Worm (Caenorhabditis elegans) whole organism, L1 larva: Measurements from ENCODE around the gene abhd-5.1.
A peak's percentile ranks its signal among the peaks of the same experiment; 100 is the strongest.

Experiments used
- C04F5.9 ChIP-seq: sonication (generic microtip); optimal IDR thresholded peaks from 2 replicates; lab custom pipeline; 2016; ENCODE audit warnings: missing genetic modification characterization, missing compliant biosample characterization
- C16A3.4 ChIP-seq: fragments of 150-350 bp; optimal IDR thresholded peaks from 2 replicates; lab custom pipeline; 2014; ENCODE audit warnings: missing biosample characterization, missing genetic modification characterization
- F16B12.6 ChIP-seq: fragments of 150-350 bp; optimal IDR thresholded peaks from 2 replicates; lab custom pipeline; 2014; ENCODE audit warnings: missing biosample characterization, missing genetic modification characterization
- Y116A8C.19 ChIP-seq: sonication (generic microtip); optimal IDR thresholded peaks from 2 replicates; lab custom pipeline; 2016; ENCODE audit warnings: missing compliant biosample characterization, missing genetic modification characterization, borderline replicate concordance
- aha-1 ChIP-seq: fragments of 150-350 bp; optimal IDR thresholded peaks from 2 replicates; lab custom pipeline; 2014; ENCODE audit warnings: missing biosample characterization, missing genetic modification characterization
- aly-2 ChIP-seq: fragments of 150-350 bp; optimal IDR thresholded peaks from 2 replicates; lab custom pipeline; 2014; ENCODE audit warnings: missing biosample characterization, missing genetic modification characterization
- ama-1 ChIP-seq: fragments of 150-350 bp; optimal IDR thresholded peaks from 2 replicates; lab custom pipeline; 2014
- ceh-90 ChIP-seq: sonication (generic microtip); optimal IDR thresholded peaks from 2 replicates; lab custom pipeline; 2016; ENCODE audit warnings: missing genetic modification characterization, missing compliant biosample characterization
- dpl-1 ChIP-seq, 3 experiments: fragments of 150-350 bp in 2 of 3; sonication (generic microtip) in 1 of 3; optimal IDR thresholded peaks; 2 replicates each; lab custom pipeline; 2014 to 2017; ENCODE audit warnings: missing biosample characterization in 3 of 3, missing genetic modification characterization in 3 of 3, missing genetic modification reagents in 3 of 3
- dsc-1 ChIP-seq: sonication (generic microtip); optimal IDR thresholded peaks from 2 replicates; lab custom pipeline; 2016; ENCODE audit warnings: mild to moderate bottlenecking, missing genetic modification characterization, missing compliant biosample characterization
- egl-13 ChIP-seq: sonication (generic microtip); optimal IDR thresholded peaks from 2 replicates; lab custom pipeline; 2016; ENCODE audit warnings: missing genotype, missing genetic modification reagents, missing genetic modification characterization, missing compliant biosample characterization
- egl-27 ChIP-seq, 2 experiments: fragments of 150-350 bp in 1 of 2; sonication (generic microtip); optimal IDR thresholded peaks; 3 replicates each; lab custom pipeline; 2017 to 2018; ENCODE audit warnings: missing biosample characterization in 2 of 2, missing genetic modification characterization in 2 of 2, missing genetic modification reagents in 2 of 2
- elt-2 ChIP-seq: sonication (generic microtip); optimal IDR thresholded peaks from 2 replicates; lab custom pipeline; 2016; ENCODE audit warnings: missing genetic modification characterization, mild to moderate bottlenecking, inconsistent platforms, missing compliant biosample characterization, missing genetic modification reagents
- elt-3 ChIP-seq, 6 experiments: fragments of 150-350 bp in 1 of 6; sonication (generic microtip); optimal IDR thresholded peaks; 2 replicates each; lab custom pipeline; 2017 to 2018; ENCODE audit warnings: missing biosample characterization in 6 of 6, missing genetic modification characterization in 6 of 6, inconsistent platforms in 1 of 6
- fkh-4 ChIP-seq: sonication (generic microtip); optimal IDR thresholded peaks from 2 replicates; lab custom pipeline; 2016; ENCODE audit warnings: missing compliant biosample characterization, missing genetic modification characterization, borderline replicate concordance
- fkh-8 ChIP-seq: sonication (generic microtip); optimal IDR thresholded peaks from 2 replicates; lab custom pipeline; 2016; ENCODE audit warnings: mild to moderate bottlenecking, missing genetic modification characterization, missing compliant biosample characterization
- hlh-17 ChIP-seq: fragments of 200-800 bp; sonication (Bioruptor generic); optimal IDR thresholded peaks from 2 replicates; lab custom pipeline; 2018; ENCODE audit warnings: missing genetic modification characterization, mild to moderate bottlenecking, missing compliant biosample characterization, moderate library complexity, borderline replicate concordance
- irx-1 ChIP-seq: sonication (generic microtip); optimal IDR thresholded peaks from 2 replicates; lab custom pipeline; 2016; ENCODE audit warnings: missing genetic modification characterization, missing compliant biosample characterization
- isw-1 ChIP-seq: fragments of 200-800 bp; sonication (Bioruptor generic); IDR thresholded peaks from 2 replicates; pipeline ENCODE4 v1.3.6; 2022; ENCODE audit warnings: missing genetic modification characterization, missing compliant biosample characterization
- jun-1 ChIP-seq: fragments of 150-350 bp; optimal IDR thresholded peaks from 2 replicates; lab custom pipeline; 2014; ENCODE audit warnings: missing biosample characterization, missing genetic modification reagents, missing genetic modification characterization
- lin-13 ChIP-seq: fragments of 150-350 bp; optimal IDR thresholded peaks from 2 replicates; lab custom pipeline; 2014; ENCODE audit warnings: missing biosample characterization, missing genetic modification reagents, missing genetic modification characterization
- lin-14 ChIP-seq: fragments of 200-800 bp; sonication (Bioruptor generic); optimal IDR thresholded peaks from 2 replicates; lab custom pipeline; 2018; ENCODE audit warnings: mild to moderate bottlenecking, missing genetic modification characterization, moderate library complexity, missing compliant biosample characterization
- lin-15B ChIP-seq: fragments of 150-350 bp; sonication (generic microtip); optimal IDR thresholded peaks from 3 replicates; lab custom pipeline; 2014; ENCODE audit warnings: missing biosample characterization, missing genetic modification characterization
- lin-35 ChIP-seq, 2 experiments: fragments of 150-350 bp; optimal IDR thresholded peaks; 2 replicates each; lab custom pipeline; 2014; ENCODE audit warnings: missing biosample characterization in 2 of 2, missing genetic modification characterization in 2 of 2, missing genetic modification reagents in 2 of 2
- nhr-20 ChIP-seq: sonication (generic microtip); optimal IDR thresholded peaks from 2 replicates; lab custom pipeline; 2016; ENCODE audit warnings: mild to moderate bottlenecking, missing genetic modification characterization, missing compliant biosample characterization
- nhr-237 ChIP-seq: fragments of 150-350 bp; optimal IDR thresholded peaks from 2 replicates; lab custom pipeline; 2014; ENCODE audit warnings: missing biosample characterization, missing genetic modification characterization
- nhr-71 ChIP-seq: sonication (generic microtip); optimal IDR thresholded peaks from 2 replicates; lab custom pipeline; 2016; ENCODE audit warnings: mild to moderate bottlenecking, missing genetic modification characterization, moderate library complexity, missing compliant biosample characterization
- nhr-84 ChIP-seq: sonication (generic microtip); optimal IDR thresholded peaks from 2 replicates; lab custom pipeline; 2017; ENCODE audit warnings: missing biosample characterization, missing genetic modification characterization
- nhr-85 ChIP-seq: sonication (generic microtip); peaks from one replicate; lab custom pipeline; 2016; ENCODE audit warnings: missing genetic modification characterization, inconsistent platforms, missing compliant biosample characterization
- nhr-90 ChIP-seq: sonication (generic microtip); optimal IDR thresholded peaks from 2 replicates; lab custom pipeline; 2016; ENCODE audit warnings: mild to moderate bottlenecking, missing genetic modification characterization, missing compliant biosample characterization; ENCODE audit not compliant: poor library complexity
- pqm-1 ChIP-seq: sonication (generic microtip); optimal IDR thresholded peaks from 3 replicates; lab custom pipeline; 2017; ENCODE audit warnings: missing biosample characterization, missing genetic modification characterization
- skn-1 ChIP-seq: fragments of 150-350 bp; optimal IDR thresholded peaks from 2 replicates; lab custom pipeline; 2014; ENCODE audit warnings: missing biosample characterization, missing genetic modification characterization
- snu-23 ChIP-seq: sonication (generic microtip); optimal IDR thresholded peaks from 2 replicates; lab custom pipeline; 2016; ENCODE audit warnings: missing genetic modification characterization, missing compliant biosample characterization
- sox-4 ChIP-seq: sonication (generic microtip); optimal IDR thresholded peaks from 2 replicates; lab custom pipeline; 2016; ENCODE audit warnings: missing genetic modification characterization, missing compliant biosample characterization
- tbx-2 ChIP-seq: sonication (generic microtip); optimal IDR thresholded peaks from 2 replicates; lab custom pipeline; 2016; ENCODE audit warnings: missing genetic modification characterization, missing compliant biosample characterization
- tlp-1 ChIP-seq: fragments of 150-350 bp; optimal IDR thresholded peaks from 2 replicates; lab custom pipeline; 2014; ENCODE audit warnings: missing biosample characterization, missing genetic modification characterization
- vab-15 ChIP-seq: sonication (generic microtip); optimal IDR thresholded peaks from 2 replicates; lab custom pipeline; 2017; ENCODE audit warnings: missing genotype, mild to moderate bottlenecking, missing genetic modification characterization, missing compliant biosample characterization
- xbp-1 ChIP-seq: sonication (generic microtip); optimal IDR thresholded peaks from 2 replicates; lab custom pipeline; 2016; ENCODE audit warnings: missing genetic modification characterization, missing compliant biosample characterization

Gene abhd-5.1

DNA sequence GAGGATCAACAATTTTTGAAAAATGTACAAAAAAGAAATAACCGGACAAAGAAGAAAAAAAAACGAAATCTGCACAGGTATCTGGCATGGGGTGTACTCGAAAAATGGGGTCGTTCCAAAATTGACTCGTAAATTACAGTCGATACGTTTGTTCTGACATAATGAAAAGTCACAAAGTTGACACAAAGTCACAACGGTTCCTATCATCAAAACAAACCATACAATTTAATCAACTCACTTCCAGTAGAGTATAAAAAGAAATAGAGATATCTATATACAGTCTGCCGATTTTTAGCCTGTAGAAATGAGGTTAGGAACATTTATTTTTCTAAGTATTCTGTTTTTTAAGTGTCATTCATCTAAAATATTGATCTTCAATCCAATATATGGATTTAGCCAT is 37.0 kb downstream of the abhd-5.1 start, which contains the start of gene T19H12.12:
TSS of gene T19H12.12 (plus strand) at position 301 of the 400 bp plus-strand sequence.
- TF ChIP-seq jun-1 (tag; lab: Kevin White, UChicago): no peak
- TF ChIP-seq, all 84 proteins: peak for 0

DNA sequence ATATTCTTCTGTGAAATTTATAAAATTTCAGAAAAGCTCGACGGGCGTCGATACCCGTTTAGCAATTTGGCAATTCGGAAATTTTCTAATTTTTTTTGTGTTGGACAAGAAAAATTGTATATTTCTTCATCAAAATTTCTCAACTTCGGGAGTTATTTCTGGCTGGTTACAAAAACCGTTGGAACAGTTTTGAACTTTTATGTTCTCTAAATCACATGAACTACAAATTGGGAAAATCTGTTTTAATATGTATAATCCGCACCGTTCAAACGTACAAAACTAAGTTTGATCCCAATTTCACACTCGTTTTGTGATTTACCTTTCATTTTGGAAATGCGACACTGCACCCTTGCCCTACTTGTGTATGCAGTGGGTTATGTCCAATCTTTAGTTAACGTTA is 37.9 kb downstream of the abhd-5.1 start, which contains the start of gene T19H12.3:
TSS of gene T19H12.3 (plus strand) at position 301 of the 400 bp plus-strand sequence.
- TF ChIP-seq snu-23 (GFP tag; lab: Kevin White, UChicago): no peak
- TF ChIP-seq dsc-1: no peak
- TF ChIP-seq nhr-85: no peak
- no peak for TF ChIP-seq Y116A8C.19
- no peak for TF ChIP-seq pqm-1 (tag; lab: Kevin White, UChicago)
- no peak for TF ChIP-seq aha-1 (tag; lab: Kevin White, UChicago)
- TF ChIP-seq egl-27 (tag; optimal IDR thresholded peaks at IDR 0.05; lab: Kevin White, UChicago): no peak
- no peak for TF ChIP-seq ama-1 (lab: Kevin White, UChicago)
- TF ChIP-seq fkh-4: no peak
- TF ChIP-seq tbx-2 (tag; lab: Kevin White, UChicago): no peak
- TF ChIP-seq fkh-8: no peak
- no peak for TF ChIP-seq lin-15B (tag; lab: Kevin White, UChicago)

DNA sequence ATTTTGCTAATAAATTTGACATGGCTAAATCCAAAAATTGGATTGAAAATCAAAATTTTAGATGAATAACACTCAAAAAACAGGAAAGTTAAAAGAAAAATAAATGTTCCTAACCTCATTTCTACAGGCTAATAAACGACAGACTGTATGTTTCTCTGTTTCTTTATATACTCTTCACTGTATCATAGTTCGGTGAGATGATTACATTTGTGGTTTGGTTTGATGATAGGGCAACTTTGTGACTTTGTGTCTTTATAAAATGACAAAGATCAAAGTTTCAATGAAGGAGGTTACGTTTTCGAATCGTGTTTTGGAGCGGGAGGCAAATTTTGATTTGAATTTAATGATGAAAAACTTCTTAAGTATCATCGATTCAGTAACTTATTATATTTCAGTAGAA is 42.0 kb downstream of the abhd-5.1 start, which contains the start of gene ugt-12:
TSS of gene ugt-12 (minus strand) at position 153 of the 400 bp plus-strand sequence.
- TF ChIP-seq dpl-1 (GFP tag; optimal IDR thresholded peaks at IDR 0.05; lab: Kevin White, UChicago): no peak
- TF ChIP-seq irx-1 (tag; lab: Kevin White, UChicago): no peak
- TF ChIP-seq nhr-20 (tag; lab: Kevin White, UChicago): peak; percentile 52
- no peak for TF ChIP-seq pqm-1 (tag; lab: Kevin White, UChicago)
- TF ChIP-seq lin-13 (GFP tag; lab: Kevin White, UChicago): no peak
- TF ChIP-seq egl-13 (tag; lab: Kevin White, UChicago): no peak
- no peak for TF ChIP-seq F16B12.6
- TF ChIP-seq nhr-90 (tag; lab: Kevin White, UChicago): no peak
- TF ChIP-seq ceh-90 (tag; lab: Kevin White, UChicago): no peak
- TF ChIP-seq sox-4: no peak
- no peak for TF ChIP-seq xbp-1 (tag; lab: Kevin White, UChicago)
- no peak for TF ChIP-seq nhr-237 (tag; lab: Kevin White, UChicago)
- no peak for TF ChIP-seq dsc-1
- no peak for TF ChIP-seq skn-1 (tag; lab: Kevin White, UChicago)
- peak in 1 of 2 experiments; percentile 34 for TF ChIP-seq lin-35 (GFP tag; optimal IDR thresholded peaks at IDR 0.05; lab: Kevin White, UChicago)
- TF ChIP-seq tlp-1 (tag; lab: Kevin White, UChicago): no peak
- TF ChIP-seq C04F5.9 (tag; lab: Kevin White, UChicago): no peak
- TF ChIP-seq nhr-84 (tag; lab: Kevin White, UChicago): no peak
- TF ChIP-seq isw-1: no peak
- TF ChIP-seq nhr-85: peak; percentile 74
- TF ChIP-seq elt-2: peak; percentile 49
- no peak for TF ChIP-seq hlh-17 (GFP tag; lab: Kevin White, UChicago)
- peak in 2 of 6 experiments; percentile 10 to 37 for TF ChIP-seq elt-3 (tag; optimal IDR thresholded peaks at IDR 0.05; lab: Kevin White, UChicago)
- peak; percentile 61 for TF ChIP-seq lin-14 (GFP tag; lab: Kevin White, UChicago)
- peak; percentile 48 for TF ChIP-seq nhr-71 (tag; lab: Kevin White, UChicago)
- TF ChIP-seq vab-15 (tag; lab: Kevin White, UChicago): no peak
- no peak for TF ChIP-seq jun-1 (tag; lab: Kevin White, UChicago)
- no peak for TF ChIP-seq C16A3.4 (tag; lab: Kevin White, UChicago)
- TF ChIP-seq aly-2: no peak
- peak; percentile 26 for TF ChIP-seq snu-23 (GFP tag; lab: Kevin White, UChicago)
